Worm (Caenorhabditis elegans) whole organism, young adult: ENCODE measurements around the gene pcn-1.

Experiments used
- B0035.1 ChIP-seq: sonication (generic microtip); optimal IDR thresholded peaks from 2 replicates; lab custom pipeline; 2016; ENCODE audit warnings: missing genetic modification characterization, mild to moderate bottlenecking, missing compliant biosample characterization, missing genotype, missing genetic modification reagents
- B0336.3 ChIP-seq: fragments of 200-800 bp; sonication (Bioruptor generic); IDR thresholded peaks from 2 replicates; pipeline ENCODE4 v1.3.6; 2022; ENCODE audit warnings: missing genetic modification characterization, missing compliant biosample characterization
- F22D6.2 ChIP-seq: sonication (generic microtip); optimal IDR thresholded peaks from 2 replicates; lab custom pipeline; 2016; ENCODE audit warnings: mild to moderate bottlenecking, missing genetic modification characterization, missing compliant biosample characterization
- F37B4.10 ChIP-seq: fragments of 200-800 bp; sonication (Bioruptor generic); IDR thresholded peaks from 2 replicates; pipeline ENCODE4 v1.3.6; 2022; ENCODE audit warnings: missing genetic modification characterization, missing compliant biosample characterization
- K12H6.12 ChIP-seq: fragments of 200-800 bp; sonication (Bioruptor generic); optimal IDR thresholded peaks from 2 replicates; lab custom pipeline; 2018; ENCODE audit warnings: mild to moderate bottlenecking, missing genetic modification characterization, missing compliant biosample characterization
- Y53F4B.3 ChIP-seq: fragments of 200-800 bp; sonication (Bioruptor generic); IDR thresholded peaks from 2 replicates; pipeline ENCODE4 v1.3.6; 2022; ENCODE audit warnings: missing genetic modification reagents, missing genetic modification characterization, missing compliant biosample characterization
- Y53G8AR.9 ChIP-seq: fragments of 200-800 bp; sonication (Bioruptor generic); conservative IDR thresholded peaks from 2 replicates; pipeline ENCODE4 v1.3.6; 2022; ENCODE audit warnings: missing genetic modification reagents, missing genetic modification characterization, missing compliant biosample characterization
- Y56A3A.18 ChIP-seq: fragments of 200-800 bp; sonication (Bioruptor generic); IDR thresholded peaks from 2 replicates; pipeline ENCODE4 v1.3.6; 2022; ENCODE audit warnings: missing genetic modification reagents, missing genetic modification characterization, missing compliant biosample characterization
- Y79H2A.3 ChIP-seq: fragments of 200-800 bp; sonication (Bioruptor generic); conservative IDR thresholded peaks from 2 replicates; pipeline ENCODE4 v1.3.6; 2022; ENCODE audit warnings: missing genetic modification reagents, missing genetic modification characterization, missing compliant biosample characterization
- ama-1 ChIP-seq, 3 experiments: fragments of 150-350 bp in 1 of 3; sonication (generic microtip) in 2 of 3; optimal IDR thresholded peaks; 2 replicates each; lab custom pipeline; 2014 to 2018; ENCODE audit warnings: missing biosample characterization in 2 of 3, missing genetic modification characterization in 2 of 3, missing genetic modification reagents in 2 of 3
- atf-7 ChIP-seq: sonication (generic microtip); optimal IDR thresholded peaks from 2 replicates; lab custom pipeline; 2017; ENCODE audit warnings: mild to moderate bottlenecking, missing genetic modification characterization, missing compliant biosample characterization
- attf-5 ChIP-seq: fragments of 200-800 bp; sonication (Bioruptor generic); optimal IDR thresholded peaks from 2 replicates; lab custom pipeline; 2018; ENCODE audit warnings: mild to moderate bottlenecking, missing genetic modification characterization, missing compliant biosample characterization
- bed-1 ChIP-seq: fragments of 200-800 bp; sonication (Bioruptor generic); IDR thresholded peaks from 2 replicates; pipeline ENCODE4 v1.3.6; 2022; ENCODE audit warnings: missing genetic modification reagents, missing genetic modification characterization, missing compliant biosample characterization
- cebp-2 ChIP-seq: fragments of 200-800 bp; sonication (Bioruptor generic); IDR thresholded peaks from 2 replicates; pipeline ENCODE4 v1.3.6; 2022; ENCODE audit warnings: missing genetic modification characterization, missing compliant biosample characterization
- ceh-100 ChIP-seq: fragments of 200-800 bp; sonication (Bioruptor generic); IDR thresholded peaks from 2 replicates; pipeline ENCODE4 v1.3.6; 2022; ENCODE audit warnings: missing genetic modification reagents, missing genetic modification characterization, missing compliant biosample characterization
- ceh-27 ChIP-seq: fragments of 200-800 bp; sonication (Bioruptor generic); optimal IDR thresholded peaks from 2 replicates; lab custom pipeline; 2018; ENCODE audit warnings: mild to moderate bottlenecking, missing genetic modification characterization, moderate library complexity, missing compliant biosample characterization
- ceh-40 ChIP-seq: fragments of 200-800 bp; sonication (Bioruptor generic); IDR thresholded peaks from 2 replicates; pipeline ENCODE4 v1.3.6; 2022; ENCODE audit warnings: missing genetic modification characterization, missing compliant biosample characterization
- chd-7 ChIP-seq: sonication (generic microtip); optimal IDR thresholded peaks from 2 replicates; lab custom pipeline; 2016; ENCODE audit warnings: mild to moderate bottlenecking, missing genetic modification characterization, moderate library complexity, missing compliant biosample characterization
- dpff-1 ChIP-seq: sonication (generic microtip); optimal IDR thresholded peaks from 2 replicates; lab custom pipeline; 2017; ENCODE audit warnings: mild to moderate bottlenecking, missing genetic modification characterization, missing compliant biosample characterization
- dpl-1 ChIP-seq: fragments of 150-350 bp; optimal IDR thresholded peaks from 2 replicates; lab custom pipeline; 2014; ENCODE audit warnings: missing biosample characterization, missing genetic modification reagents, missing genetic modification characterization
- him-1 ChIP-seq: sonication (generic microtip); optimal IDR thresholded peaks from 2 replicates; lab custom pipeline; 2016; ENCODE audit warnings: missing genotype, missing genetic modification reagents, missing genetic modification characterization, missing compliant biosample characterization
- hlh-12 ChIP-seq: sonication (generic microtip); optimal IDR thresholded peaks from 2 replicates; lab custom pipeline; 2016; ENCODE audit warnings: missing genetic modification characterization, missing compliant biosample characterization
- hlh-26 ChIP-seq: fragments of 200-800 bp; sonication (Bioruptor generic); conservative IDR thresholded peaks from 2 replicates; pipeline ENCODE4 v1.3.6; 2022; ENCODE audit warnings: missing genetic modification reagents, missing genetic modification characterization, missing compliant biosample characterization
- hmg-1.2 ChIP-seq: fragments of 200-800 bp; sonication (Bioruptor generic); IDR thresholded peaks from 2 replicates; pipeline ENCODE4 v1.3.6; 2022; ENCODE audit warnings: missing genetic modification reagents, missing genetic modification characterization, missing compliant biosample characterization
- hsf-1 ChIP-seq: fragments of 200-800 bp; sonication (Bioruptor generic); IDR thresholded peaks from 2 replicates; pipeline ENCODE4 v1.3.6; 2022; ENCODE audit warnings: missing genetic modification reagents, missing genetic modification characterization, missing compliant biosample characterization
- let-607 ChIP-seq, 2 experiments: fragments of 200-800 bp in 1 of 2; sonication (Bioruptor generic) in 1 of 2; sonication (generic microtip) in 1 of 2; optimal IDR thresholded peaks; 2 replicates each; lab custom pipeline; 2016 to 2018; ENCODE audit warnings: mild to moderate bottlenecking in 2 of 2, missing compliant biosample characterization in 2 of 2, missing genetic modification characterization in 2 of 2, moderate library complexity in 2 of 2, missing genotype in 1 of 2
- lin-26 ChIP-seq: fragments of 200-800 bp; sonication (Bioruptor generic); IDR thresholded peaks from 2 replicates; pipeline ENCODE4 v1.3.6; 2022; ENCODE audit warnings: missing genetic modification reagents, missing genetic modification characterization, missing compliant biosample characterization
- lin-40 ChIP-seq: sonication (generic microtip); optimal IDR thresholded peaks from 2 replicates; lab custom pipeline; 2016; ENCODE audit warnings: missing genetic modification characterization, mild to moderate bottlenecking, missing compliant biosample characterization, missing genotype, missing genetic modification reagents
- lir-1 ChIP-seq: fragments of 200-800 bp; sonication (Bioruptor generic); conservative IDR thresholded peaks from 2 replicates; pipeline ENCODE4 v1.3.6; 2022; ENCODE audit warnings: missing genetic modification reagents, missing genetic modification characterization, missing compliant biosample characterization
- lsl-1 ChIP-seq: fragments of 200-800 bp; sonication (Bioruptor generic); optimal IDR thresholded peaks from 2 replicates; lab custom pipeline; 2018; ENCODE audit warnings: mild to moderate bottlenecking, missing genetic modification characterization, moderate library complexity, missing compliant biosample characterization
- lsy-27 ChIP-seq: sonication (generic microtip); optimal IDR thresholded peaks from 2 replicates; lab custom pipeline; 2017; ENCODE audit warnings: missing genetic modification characterization, mild to moderate bottlenecking, missing compliant biosample characterization, antibody characterized with exemption, missing genotype, borderline replicate concordance; ENCODE audit not compliant: insufficient read depth
- madf-10 ChIP-seq: sonication (generic microtip); optimal IDR thresholded peaks from 2 replicates; lab custom pipeline; 2016; ENCODE audit warnings: mild to moderate bottlenecking, missing genetic modification characterization, missing compliant biosample characterization
- mcd-1 ChIP-seq: fragments of 200-800 bp; sonication (Bioruptor generic); IDR thresholded peaks from 2 replicates; pipeline ENCODE4 v1.3.6; 2022; ENCODE audit warnings: missing genetic modification reagents, missing genetic modification characterization, missing compliant biosample characterization
- mes-4 ChIP-seq: sonication (generic microtip); optimal IDR thresholded peaks from 2 replicates; lab custom pipeline; 2016; ENCODE audit warnings: missing genotype, missing genetic modification characterization, missing compliant biosample characterization
- nfyb-1 ChIP-seq: fragments of 200-800 bp; sonication (Bioruptor generic); IDR thresholded peaks from 2 replicates; pipeline ENCODE4 v1.3.6; 2022; ENCODE audit warnings: missing genetic modification reagents, missing genetic modification characterization, missing compliant biosample characterization
- nhr-120 ChIP-seq: fragments of 200-800 bp; sonication (Bioruptor generic); IDR thresholded peaks from 2 replicates; pipeline ENCODE4 v1.3.6; 2022; ENCODE audit warnings: missing genetic modification characterization, missing compliant biosample characterization
- nhr-80 ChIP-seq: sonication (generic microtip); optimal IDR thresholded peaks from 2 replicates; lab custom pipeline; 2016; ENCODE audit warnings: missing genetic modification characterization, missing compliant biosample characterization
- sea-2 ChIP-seq: fragments of 200-800 bp; sonication (Bioruptor generic); IDR thresholded peaks from 2 replicates; pipeline ENCODE4 v1.3.6; 2022; ENCODE audit warnings: missing genetic modification characterization, missing compliant biosample characterization
- snpc-4 ChIP-seq, 5 experiments: fragments of 150-350 bp in 1 of 5; sonication (generic microtip) in 4 of 5; optimal IDR thresholded peaks; 2 replicates each; lab custom pipeline; 2014 to 2018; ENCODE audit warnings: missing genetic modification characterization in 5 of 5, missing biosample characterization in 3 of 5, antibody characterized with exemption in 2 of 5, mild to moderate bottlenecking in 2 of 5, missing compliant biosample characterization in 2 of 5, missing genotype in 2 of 5, moderate library complexity in 2 of 5, missing genetic modification reagents in 1 of 5
- unc-130 ChIP-seq: sonication (generic microtip); optimal IDR thresholded peaks from 2 replicates; lab custom pipeline; 2016; ENCODE audit warnings: missing genetic modification reagents, missing genetic modification characterization, missing compliant biosample characterization
- xnd-1 ChIP-seq: sonication (generic microtip); optimal IDR thresholded peaks from 2 replicates; lab custom pipeline; 2016; ENCODE audit warnings: missing genotype, missing genetic modification reagents, missing genetic modification characterization, missing compliant biosample characterization
- zim-3 ChIP-seq: sonication (generic microtip); optimal IDR thresholded peaks from 2 replicates; lab custom pipeline; 2017; ENCODE audit warnings: mild to moderate bottlenecking, missing genetic modification characterization, moderate library complexity, missing compliant biosample characterization
- ztf-18 ChIP-seq: sonication (generic microtip); optimal IDR thresholded peaks from 2 replicates; lab custom pipeline; 2016; ENCODE audit warnings: missing genotype, mild to moderate bottlenecking, missing genetic modification characterization, missing compliant biosample characterization
- ztf-25 ChIP-seq: fragments of 200-800 bp; sonication (Bioruptor generic); IDR thresholded peaks from 2 replicates; pipeline ENCODE4 v1.3.6; 2022; ENCODE audit warnings: missing genetic modification reagents, missing genetic modification characterization, missing compliant biosample characterization
- ztf-28 ChIP-seq: fragments of 200-800 bp; sonication (Bioruptor generic); IDR thresholded peaks from 2 replicates; pipeline ENCODE4 v1.3.6; 2022; ENCODE audit warnings: missing genetic modification reagents, missing genetic modification characterization, missing compliant biosample characterization
- ztf-3 ChIP-seq: fragments of 200-800 bp; sonication (Bioruptor generic); optimal IDR thresholded peaks from 2 replicates; lab custom pipeline; 2018; ENCODE audit warnings: mild to moderate bottlenecking, missing genetic modification characterization, missing compliant biosample characterization
- ztf-6 ChIP-seq: fragments of 200-800 bp; sonication (Bioruptor generic); IDR thresholded peaks from 2 replicates; pipeline ENCODE4 v1.3.6; 2022; ENCODE audit warnings: missing genetic modification reagents, missing genetic modification characterization, missing compliant biosample characterization

The pcn-1 gene

DNA sequence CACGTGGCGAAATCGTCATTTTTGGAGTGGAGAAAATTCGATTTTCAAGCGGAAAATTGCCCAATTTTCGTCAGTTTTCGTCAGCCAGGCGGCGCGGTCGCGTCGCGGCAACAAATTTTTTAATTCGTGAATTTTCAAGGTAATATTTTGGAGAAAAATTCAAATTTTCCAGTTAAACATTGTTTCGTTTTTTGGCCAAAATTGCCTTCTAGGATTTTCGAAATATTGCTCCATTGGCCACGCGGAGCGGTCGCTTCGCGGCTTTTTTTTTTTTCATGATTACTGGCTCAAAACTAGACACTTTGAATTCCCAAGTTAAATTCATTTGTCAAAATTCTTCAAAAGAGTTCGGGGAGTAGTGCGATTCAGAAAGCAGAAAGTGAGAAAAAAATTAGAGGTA, 1.6 kb downstream of the pcn-1 start (continued):
- TF ChIP-seq ama-1 (optimal IDR thresholded peaks at IDR 0.05; lab: Kevin White, UChicago) (no peak), ama-1 (GFP tag; optimal IDR thresholded peaks at IDR 0.05; lab: Kevin White, UChicago) (peak in 1 of 2 experiments; percentile 86), hmg-1.2 (GFP tag; lab: Robert Waterston, UW) (peak; percentile 38), him-1 (tag; lab: Kevin White, UChicago) (peak; percentile 57), hlh-26 (GFP tag; lab: Robert Waterston, UW) (no peak)

DNA sequence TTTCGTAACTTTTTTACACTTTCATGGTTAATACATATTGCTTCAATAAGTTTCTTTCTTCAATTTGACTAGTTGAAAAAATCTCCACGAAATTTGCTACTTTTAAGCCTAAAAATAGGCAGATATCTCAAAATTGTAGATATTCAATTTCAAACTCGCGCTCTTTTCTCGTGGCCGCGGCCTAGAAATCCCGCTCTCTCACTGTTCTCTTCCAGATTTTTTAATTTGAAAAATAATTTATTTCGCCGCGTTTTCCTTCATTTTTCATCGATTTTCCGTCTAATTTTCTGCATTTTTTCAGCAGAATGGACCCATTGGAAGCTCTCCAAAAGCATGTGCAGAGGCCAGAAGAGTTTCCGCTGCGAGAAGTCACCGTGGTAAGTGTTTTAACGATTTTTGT, 7.0 kb downstream of the pcn-1 start, which contains the start of gene cdc-73:
cdc-73 (plus strand) TSS at position 302 of the 400 bp plus-strand sequence.
- no peak for TF ChIP-seq mes-4
- no peak for TF ChIP-seq F22D6.2 (tag; lab: Kevin White, UChicago)
- TF ChIP-seq sea-2 (GFP tag; lab: Robert Waterston, UW) = no peak
- no peak for TF ChIP-seq Y53G8AR.9 (GFP tag; lab: Robert Waterston, UW)
- TF ChIP-seq B0336.3 = no peak
- TF ChIP-seq madf-10 (tag; lab: Kevin White, UChicago) = no peak
- no peak for TF ChIP-seq B0035.1 (tag; lab: Kevin White, UChicago)
- TF ChIP-seq ceh-100 = no peak
- no peak for TF ChIP-seq cebp-2 (GFP tag; lab: Robert Waterston, UW)
- no peak for TF ChIP-seq xnd-1 (tag; lab: Kevin White, UChicago)
- no peak for TF ChIP-seq ztf-25
- peak; percentile 29 for TF ChIP-seq unc-130 (GFP tag; lab: Kevin White, UChicago)
- no peak for TF ChIP-seq nfyb-1 (GFP tag; lab: Robert Waterston, UW)
- no peak for TF ChIP-seq nhr-80 (tag; lab: Kevin White, UChicago)
- TF ChIP-seq lin-40 (tag; lab: Kevin White, UChicago) = no peak
- TF ChIP-seq ztf-3 = no peak
- no peak for TF ChIP-seq let-607 (tag; optimal IDR thresholded peaks at IDR 0.05; lab: Kevin White, UChicago)
- TF ChIP-seq ztf-6 (GFP tag; lab: Robert Waterston, UW) = no peak
- no peak for TF ChIP-seq ceh-27 (GFP tag; lab: Kevin White, UChicago)
- TF ChIP-seq hlh-26 (GFP tag; lab: Robert Waterston, UW) = no peak
- TF ChIP-seq Y53F4B.3 = no peak
- no peak for TF ChIP-seq K12H6.12
- no peak for TF ChIP-seq lir-1 (GFP tag; lab: Robert Waterston, UW)
- no peak for TF ChIP-seq Y79H2A.3 (GFP tag; lab: Robert Waterston, UW)
- peak; percentile 6 for TF ChIP-seq attf-5 (GFP tag; lab: Kevin White, UChicago)
- TF ChIP-seq zim-3 = no peak
- no peak for TF ChIP-seq hsf-1 (GFP tag; lab: Robert Waterston, UW)
- TF ChIP-seq lin-26 = no peak
- no peak for TF ChIP-seq F37B4.10 (GFP tag; lab: Robert Waterston, UW)
- TF ChIP-seq snpc-4 (GFP tag; optimal IDR thresholded peaks at IDR 0.05; lab: Kevin White, UChicago) = no peak
- TF ChIP-seq snpc-4 (tag; optimal IDR thresholded peaks at IDR 0.05; lab: Kevin White, UChicago) = no peak
- TF ChIP-seq bed-1 = no peak
- no peak for TF ChIP-seq lsl-1 (GFP tag; lab: Kevin White, UChicago)
- no peak for TF ChIP-seq lsy-27 (tag; lab: Kevin White, UChicago)
- TF ChIP-seq nhr-120 (GFP tag; lab: Robert Waterston, UW) = no peak
- TF ChIP-seq dpff-1 = no peak
- TF ChIP-seq ztf-18 (tag; lab: Kevin White, UChicago) = peak; percentile 21
- peak; percentile 38; the same call in 1 of the 2 replicates for TF ChIP-seq mcd-1 (GFP tag; lab: Robert Waterston, UW)
- no peak for TF ChIP-seq hlh-12 (tag; lab: Kevin White, UChicago)
- TF ChIP-seq Y56A3A.18 = no peak
- peak; percentile 75 for TF ChIP-seq dpl-1 (GFP tag; lab: Kevin White, UChicago)
- TF ChIP-seq chd-7 (tag; lab: Kevin White, UChicago) = no peak
- peak; percentile 70; the same call in 1 of the 2 replicates for TF ChIP-seq ztf-28 (GFP tag; lab: Robert Waterston, UW)
- no peak for TF ChIP-seq atf-7 (tag; lab: Kevin White, UChicago)
- no peak for TF ChIP-seq ceh-40 (GFP tag; lab: Robert Waterston, UW)
